Worm (Caenorhabditis elegans) whole organism, late embryonic: Measurements from ENCODE around the gene T12G3.11.

Experiments used
- K02D7.2 ChIP-seq: sonication (generic microtip); optimal IDR thresholded peaks from 2 replicates; lab custom pipeline; 2017; ENCODE audit warnings: mild to moderate bottlenecking, missing genetic modification characterization, missing compliant biosample characterization
- K09A11.1 ChIP-seq: sonication (generic microtip); optimal IDR thresholded peaks from 2 replicates; lab custom pipeline; 2017; ENCODE audit warnings: antibody characterized with exemption, mild to moderate bottlenecking, missing genetic modification characterization, missing compliant biosample characterization; ENCODE audit not compliant: insufficient read depth
- ama-1 ChIP-seq: fragments of 150-350 bp; optimal IDR thresholded peaks from 2 replicates; lab custom pipeline; 2014
- ceh-14 ChIP-seq: sonication (generic microtip); optimal IDR thresholded peaks from 2 replicates; lab custom pipeline; 2016; ENCODE audit warnings: missing genotype, missing genetic modification characterization, missing compliant biosample characterization
- ceh-19 ChIP-seq: fragments of 200-800 bp; sonication (Bioruptor generic); optimal IDR thresholded peaks from 2 replicates; lab custom pipeline; 2018; ENCODE audit warnings: mild to moderate bottlenecking, missing genetic modification characterization, missing compliant biosample characterization
- ceh-30 ChIP-seq: fragments of 150-350 bp; optimal IDR thresholded peaks from 2 replicates; lab custom pipeline; 2014; ENCODE audit warnings: missing biosample characterization, missing genetic modification characterization
- ceh-31 ChIP-seq: sonication (generic microtip); optimal IDR thresholded peaks from 2 replicates; lab custom pipeline; 2016; ENCODE audit warnings: missing genetic modification characterization, missing compliant biosample characterization
- ceh-6 ChIP-seq: fragments of 200-800 bp; sonication (Bioruptor generic); optimal IDR thresholded peaks from 2 replicates; lab custom pipeline; 2018; ENCODE audit warnings: mild to moderate bottlenecking, missing genetic modification characterization, missing compliant biosample characterization
- fkh-6 ChIP-seq: sonication (generic microtip); optimal IDR thresholded peaks from 2 replicates; lab custom pipeline; 2016; ENCODE audit warnings: missing genetic modification characterization, missing compliant biosample characterization
- hlh-30 ChIP-seq: sonication (generic microtip); optimal IDR thresholded peaks from 2 replicates; lab custom pipeline; 2017; ENCODE audit warnings: antibody characterized with exemption, missing genetic modification characterization, missing compliant biosample characterization; ENCODE audit not compliant: insufficient read depth
- mec-3 ChIP-seq: sonication (generic microtip); optimal IDR thresholded peaks from 2 replicates; lab custom pipeline; 2016; ENCODE audit warnings: borderline replicate concordance, missing genetic modification characterization, missing compliant biosample characterization
- nhr-11 ChIP-seq: fragments of 150-350 bp; optimal IDR thresholded peaks from 2 replicates; lab custom pipeline; 2014; ENCODE audit warnings: missing biosample characterization, missing genetic modification characterization
- nhr-232 ChIP-seq: sonication (generic microtip); optimal IDR thresholded peaks from 2 replicates; lab custom pipeline; 2016; ENCODE audit warnings: missing genetic modification characterization, missing compliant biosample characterization
- pha-2 ChIP-seq: sonication (generic microtip); optimal IDR thresholded peaks from 2 replicates; lab custom pipeline; 2017; ENCODE audit warnings: mild to moderate bottlenecking, missing genetic modification characterization, missing compliant biosample characterization
- pqm-1 ChIP-seq: sonication (generic microtip); optimal IDR thresholded peaks from 2 replicates; lab custom pipeline; 2016; ENCODE audit warnings: missing genetic modification characterization, missing compliant biosample characterization
- rnt-1 ChIP-seq: sonication (generic microtip); optimal IDR thresholded peaks from 2 replicates; lab custom pipeline; 2016; ENCODE audit warnings: missing genetic modification characterization, missing compliant biosample characterization
- sox-2 ChIP-seq: fragments of 200-800 bp; sonication (Bioruptor generic); IDR thresholded peaks from 2 replicates; pipeline ENCODE4 v1.3.6; 2022; ENCODE audit warnings: missing genetic modification reagents, missing genetic modification characterization, missing compliant biosample characterization
- sox-4 ChIP-seq: sonication (generic microtip); optimal IDR thresholded peaks from 2 replicates; lab custom pipeline; 2017; ENCODE audit warnings: mild to moderate bottlenecking, missing genetic modification characterization, inconsistent platforms, missing compliant biosample characterization
- tbx-2 ChIP-seq: sonication (generic microtip); optimal IDR thresholded peaks from 2 replicates; lab custom pipeline; 2016; ENCODE audit warnings: missing genetic modification characterization, missing compliant biosample characterization
- ttx-3 ChIP-seq: sonication (generic microtip); optimal IDR thresholded peaks from 2 replicates; lab custom pipeline; 2016; ENCODE audit warnings: missing genetic modification reagents, missing genetic modification characterization, missing compliant biosample characterization

T12G3.11 gene

DNA sequence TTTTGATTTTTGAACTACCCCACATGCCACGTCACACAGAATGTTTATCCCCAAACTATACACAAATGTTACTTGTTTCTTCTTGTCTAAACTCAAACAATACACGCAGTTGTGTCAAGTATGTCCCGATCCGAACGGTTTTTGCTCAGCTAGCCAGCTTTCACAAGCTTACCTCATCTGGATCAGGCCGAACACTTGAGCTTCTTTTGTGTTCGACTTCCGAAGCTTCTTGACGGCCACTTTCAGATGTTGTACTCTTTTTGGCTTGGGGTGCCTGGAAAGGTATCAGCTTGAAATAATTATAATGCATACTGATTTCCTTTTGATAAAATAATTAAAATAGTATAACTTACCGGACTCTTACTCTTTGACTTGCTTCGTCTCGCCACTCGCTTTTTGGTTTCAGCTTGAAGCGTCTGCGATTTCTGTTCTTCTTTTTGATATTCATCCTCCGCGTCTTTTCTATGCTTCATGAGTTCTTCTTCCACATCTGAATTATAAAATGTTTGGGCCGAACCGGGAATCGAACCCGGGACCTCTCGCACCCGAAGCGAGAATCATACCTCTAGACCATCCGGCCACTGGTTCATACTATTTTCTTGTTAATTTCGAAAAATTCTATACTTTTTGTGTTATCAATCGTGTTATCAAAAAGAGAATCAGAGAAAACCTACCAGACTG is 24.3 kb downstream of the T12G3.11 start:
- TF ChIP-seq sox-4 (tag; lab: Kevin White, UChicago) (no peak), sox-2 (GFP tag; lab: Robert Waterston, UW) (no peak), ceh-14 (tag; lab: Kevin White, UChicago) (no peak), rnt-1 (tag; lab: Kevin White, UChicago) (no peak), ceh-30 (tag; lab: Kevin White, UChicago) (no peak), nhr-232 (tag; lab: Kevin White, UChicago) (no peak), pha-2 (tag; lab: Kevin White, UChicago) (no peak), K09A11.1 (no peak), ceh-19 (GFP tag; lab: Kevin White, UChicago) (no peak), fkh-6 (no peak), tbx-2 (tag; lab: Kevin White, UChicago) (no peak), nhr-11 (no peak)

DNA sequence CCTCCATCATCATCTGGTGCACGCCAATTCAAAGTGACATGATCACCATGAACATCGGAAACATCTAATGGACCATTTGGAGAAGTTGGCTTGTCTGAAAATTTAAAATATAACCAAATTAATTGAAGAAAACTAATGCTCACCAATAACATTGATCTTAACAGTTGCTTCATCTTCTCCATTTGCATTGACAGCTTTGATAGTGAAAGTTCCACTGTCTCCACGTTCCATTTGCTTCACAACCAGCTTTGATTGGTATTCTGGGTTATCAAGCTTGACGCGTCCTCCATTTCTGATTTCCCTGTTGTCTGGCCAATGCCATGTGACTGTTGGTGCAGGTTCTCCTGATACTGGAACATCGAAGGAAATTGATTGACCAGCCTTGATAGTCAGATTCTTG is 43.2 kb downstream of the T12G3.11 start:
- TF ChIP-seq mec-3 (tag; lab: Kevin White, UChicago) (no peak), ceh-6 (GFP tag; lab: Kevin White, UChicago) (no peak), K02D7.2 (no peak), ama-1 (lab: Kevin White, UChicago) (no peak), ttx-3 (tag; lab: Kevin White, UChicago) (no peak), ceh-31 (tag; lab: Kevin White, UChicago) (no peak), pqm-1 (tag; lab: Kevin White, UChicago) (no peak), hlh-30 (tag; lab: Kevin White, UChicago) (no peak)
- TF ChIP-seq, all 69 proteins: peak for 0
